ENCODE assay signal across 3 worm cellular contexts in the genomic region with DNA sequence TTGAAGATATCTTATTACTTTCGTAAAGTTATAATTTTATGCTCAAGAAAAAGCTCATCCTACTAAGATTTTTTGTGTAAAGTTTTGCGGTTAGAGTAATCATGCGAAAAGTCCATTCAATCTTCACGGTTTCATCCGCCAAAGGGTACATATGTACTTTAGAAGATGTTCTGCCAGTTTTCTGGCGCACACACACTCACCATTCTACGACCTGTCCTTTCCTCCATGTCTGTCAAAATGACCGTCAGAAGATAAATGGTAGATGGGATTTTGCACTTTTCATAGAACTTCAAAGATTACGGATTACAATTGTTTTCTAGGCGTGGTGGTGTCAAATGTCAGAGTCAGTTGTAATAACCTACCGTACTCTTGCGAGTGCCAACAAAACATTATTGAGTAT.
TF ChIP-seq lines count a peak whose summit lies in the region.

No protein-coding gene starts in this region.

TF ChIP-seq in whole organism, L2 larva, 48 proteins besides CTCF, POLR2A, EP300 and RAD21:
- TF ChIP-seq blmp-1 (tag; optimal IDR thresholded peaks at IDR 0.05; lab: Kevin White, UChicago; ENCODE audit: insufficient read depth) (peak; percentile 59), ztf-1 (GFP tag; conservative IDR thresholded peaks at IDR 0.05; lab: Robert Waterston, UW) (no peak), sma-9 (GFP tag; optimal IDR thresholded peaks at IDR 0.05; lab: Kevin White, UChicago) (peak; percentile 63), sma-9 (tag; optimal IDR thresholded peaks at IDR 0.05; lab: Kevin White, UChicago) (no peak), nhr-21 (tag; optimal IDR thresholded peaks at IDR 0.05; lab: Kevin White, UChicago) (peak; percentile 62), alr-1 (tag; optimal IDR thresholded peaks at IDR 0.05; lab: Kevin White, UChicago) (no peak), fos-1 (tag; optimal IDR thresholded peaks at IDR 0.05; lab: Kevin White, UChicago) (peak; percentile 32), lsy-2 (tag; optimal IDR thresholded peaks at IDR 0.05; lab: Kevin White, UChicago) (peak in 1 of 2 experiments; percentile 4), egl-27 (tag; optimal IDR thresholded peaks at IDR 0.05; lab: Kevin White, UChicago) (peak; percentile 70), sem-4 (tag; optimal IDR thresholded peaks at IDR 0.05; lab: Kevin White, UChicago) (peak; percentile 38)

TF ChIP-seq in whole organism, L3 larva, 47 proteins besides CTCF, POLR2A, EP300 and RAD21:
- TF ChIP-seq nhr-25 (tag; optimal IDR thresholded peaks at IDR 0.05; lab: Kevin White, UChicago) (peak; percentile 84), sea-2 (GFP tag; optimal IDR thresholded peaks at IDR 0.05; lab: Kevin White, UChicago) (no peak), snpc-4 (tag; optimal IDR thresholded peaks at IDR 0.05; lab: Kevin White, UChicago) (no peak), elt-1 (tag; optimal IDR thresholded peaks at IDR 0.05; lab: Kevin White, UChicago) (peak; percentile 59), daf-12 (tag; optimal IDR thresholded peaks at IDR 0.05; lab: Kevin White, UChicago) (peak; percentile 57), unc-62 (GFP tag; optimal IDR thresholded peaks at IDR 0.05; lab: Kevin White, UChicago) (peak; percentile 68), nhr-23 (tag; optimal IDR thresholded peaks at IDR 0.05; lab: Kevin White, UChicago) (peak; percentile 81)

TF ChIP-seq in whole organism, L4 larva, 104 proteins besides CTCF, POLR2A, EP300 and RAD21:
- no peak for TF ChIP-seq spr-1 (tag; optimal IDR thresholded peaks at IDR 0.05; lab: Kevin White, UChicago)
- TF ChIP-seq nhr-28 (tag; optimal IDR thresholded peaks at IDR 0.05; lab: Kevin White, UChicago) = peak; percentile 27
- no peak for TF ChIP-seq unc-39 (tag; optimal IDR thresholded peaks at IDR 0.05; lab: Kevin White, UChicago)
- no peak for TF ChIP-seq ceh-32 (tag; optimal IDR thresholded peaks at IDR 0.05; lab: Kevin White, UChicago; ENCODE audit: poor library complexity)
- TF ChIP-seq set-16 (GFP tag; IDR thresholded peaks at IDR 0.05; lab: Robert Waterston, UW) = no peak

Comparison
In these comparisons a context has a peak if more than half of its experiments do, and no peak if none do; other contexts are left out.
1. Of the 23 proteins assayed by ChIP-seq in both whole organism, L4 larva and whole organism, L2 larva: peak only in whole organism, L4 larva: none; only in whole organism, L2 larva: egl-27 and fos-1; in both: none; in neither: 20; mixed calls (peak in some experiments, not most) for 1.